Worm (Caenorhabditis elegans) whole organism, mixed stage, embryonic: Measurements from ENCODE around the gene col-124.

Experiments
- M03D4.4 ChIP-seq: sonication (generic microtip); optimal IDR thresholded peaks from 2 replicates; lab custom pipeline; 2017; ENCODE audit warnings: mild to moderate bottlenecking, missing genetic modification characterization, missing compliant biosample characterization
- bed-3 ChIP-seq: fragments of 200-800 bp; sonication (Bioruptor generic); optimal IDR thresholded peaks from 3 replicates; lab custom pipeline; 2018; ENCODE audit warnings: mild to moderate bottlenecking, missing genetic modification characterization, moderate library complexity, missing compliant biosample characterization
- blmp-1 ChIP-seq: fragments of 150-350 bp; optimal IDR thresholded peaks from 2 replicates; lab custom pipeline; 2014; ENCODE audit warnings: missing biosample characterization, missing genetic modification characterization
- ceh-39 ChIP-seq: fragments of 150-350 bp; optimal IDR thresholded peaks from 2 replicates; lab custom pipeline; 2014; ENCODE audit warnings: missing biosample characterization, missing genetic modification characterization
- ceh-43 ChIP-seq: fragments of 200-800 bp; sonication (Bioruptor generic); optimal IDR thresholded peaks from 2 replicates; lab custom pipeline; 2018; ENCODE audit warnings: mild to moderate bottlenecking, missing genetic modification characterization, moderate library complexity, missing compliant biosample characterization
- ceh-83 ChIP-seq: fragments of 200-800 bp; sonication (Bioruptor generic); optimal IDR thresholded peaks from 2 replicates; lab custom pipeline; 2018; ENCODE audit warnings: mild to moderate bottlenecking, missing genetic modification characterization, missing compliant biosample characterization
- ces-1 ChIP-seq: fragments of 150-350 bp; optimal IDR thresholded peaks from 2 replicates; lab custom pipeline; 2014; ENCODE audit warnings: missing biosample characterization, missing genetic modification reagents, missing genetic modification characterization
- cnd-1 ChIP-seq: fragments of 200-800 bp; sonication (Bioruptor generic); optimal IDR thresholded peaks from 2 replicates; lab custom pipeline; 2018; ENCODE audit warnings: mild to moderate bottlenecking, missing genetic modification characterization, missing compliant biosample characterization
- drap-1 ChIP-seq: fragments of 200-800 bp; sonication (Bioruptor generic); optimal IDR thresholded peaks from 3 replicates; lab custom pipeline; 2018; ENCODE audit warnings: mild to moderate bottlenecking, missing genetic modification characterization, missing compliant biosample characterization
- elt-1 ChIP-seq: sonication (generic microtip); optimal IDR thresholded peaks from 2 replicates; lab custom pipeline; 2017; ENCODE audit warnings: missing genetic modification characterization, mild to moderate bottlenecking, missing compliant biosample characterization, antibody characterized with exemption, moderate library complexity, borderline replicate concordance; ENCODE audit not compliant: insufficient read depth
- elt-3 ChIP-seq: fragments of 150-350 bp; optimal IDR thresholded peaks from 2 replicates; lab custom pipeline; 2014; ENCODE audit warnings: missing biosample characterization, missing genetic modification characterization
- ham-2 ChIP-seq: fragments of 200-800 bp; sonication (Bioruptor generic); optimal IDR thresholded peaks from 2 replicates; lab custom pipeline; 2018; ENCODE audit warnings: mild to moderate bottlenecking, missing genetic modification characterization, missing compliant biosample characterization
- hlh-1 ChIP-seq: fragments of 150-350 bp; optimal IDR thresholded peaks from 2 replicates; lab custom pipeline; 2014; ENCODE audit warnings: missing biosample characterization, missing genetic modification reagents, missing genetic modification characterization
- lin-13 ChIP-seq: fragments of 150-350 bp; optimal IDR thresholded peaks from 2 replicates; lab custom pipeline; 2014; ENCODE audit warnings: missing biosample characterization, missing genetic modification characterization
- lin-32 ChIP-seq: fragments of 200-800 bp; sonication (Bioruptor generic); optimal IDR thresholded peaks from 2 replicates; lab custom pipeline; 2018; ENCODE audit warnings: mild to moderate bottlenecking, missing genetic modification characterization, missing compliant biosample characterization
- lsy-2 ChIP-seq: fragments of 150-350 bp; optimal IDR thresholded peaks from 2 replicates; lab custom pipeline; 2014; ENCODE audit warnings: missing biosample characterization, missing genetic modification characterization
- mab-5 ChIP-seq: fragments of 150-350 bp; optimal IDR thresholded peaks from 2 replicates; lab custom pipeline; 2014; ENCODE audit warnings: missing biosample characterization, missing genetic modification characterization
- mep-1 ChIP-seq: fragments of 150-350 bp; optimal IDR thresholded peaks from 2 replicates; lab custom pipeline; 2017; ENCODE audit warnings: missing biosample characterization, missing genetic modification reagents, missing genetic modification characterization, inconsistent platforms
- mls-2 ChIP-seq: sonication (generic microtip); optimal IDR thresholded peaks from 2 replicates; lab custom pipeline; 2016; ENCODE audit warnings: mild to moderate bottlenecking, missing genetic modification characterization, moderate library complexity, missing compliant biosample characterization
- nhr-12 ChIP-seq: fragments of 150-350 bp; optimal IDR thresholded peaks from 2 replicates; lab custom pipeline; 2014; ENCODE audit warnings: missing biosample characterization, missing genetic modification characterization
- nhr-2 ChIP-seq: fragments of 150-350 bp; optimal IDR thresholded peaks from 2 replicates; lab custom pipeline; 2014; ENCODE audit warnings: missing biosample characterization, missing genetic modification characterization
- nhr-28 ChIP-seq: fragments of 150-350 bp; optimal IDR thresholded peaks from 2 replicates; lab custom pipeline; 2014; ENCODE audit warnings: missing biosample characterization, missing genetic modification characterization
- nhr-76 ChIP-seq: sonication (generic microtip); optimal IDR thresholded peaks from 2 replicates; lab custom pipeline; 2017; ENCODE audit warnings: missing biosample characterization, missing genetic modification characterization
- pha-4 ChIP-seq: fragments of 150-350 bp; optimal IDR thresholded peaks from 2 replicates; lab custom pipeline; 2018; ENCODE audit warnings: missing biosample characterization, missing genetic modification reagents, missing genetic modification characterization
- sem-2 ChIP-seq: fragments of 200-800 bp; sonication (Bioruptor generic); optimal IDR thresholded peaks from 2 replicates; lab custom pipeline; 2018; ENCODE audit warnings: mild to moderate bottlenecking, missing genetic modification characterization, missing compliant biosample characterization
- snpc-4 ChIP-seq: fragments of 150-350 bp; optimal IDR thresholded peaks from 2 replicates; lab custom pipeline; 2014; ENCODE audit warnings: missing biosample characterization, missing genetic modification characterization
- sptf-1 ChIP-seq: sonication (generic microtip); optimal IDR thresholded peaks from 2 replicates; lab custom pipeline; 2017; ENCODE audit warnings: mild to moderate bottlenecking, missing genetic modification characterization, moderate library complexity, missing compliant biosample characterization
- unc-120 ChIP-seq: sonication (generic microtip); optimal IDR thresholded peaks from 2 replicates; lab custom pipeline; 2017; ENCODE audit warnings: missing genetic modification characterization, missing compliant biosample characterization; ENCODE audit not compliant: poor library complexity, severe bottlenecking
- unc-39 ChIP-seq: fragments of 150-350 bp; optimal IDR thresholded peaks from 2 replicates; lab custom pipeline; 2014; ENCODE audit warnings: missing biosample characterization, missing genetic modification characterization
- unc-62 ChIP-seq: fragments of 150-350 bp; optimal IDR thresholded peaks from 2 replicates; lab custom pipeline; 2014; ENCODE audit warnings: missing biosample characterization, missing genetic modification reagents, missing genetic modification characterization
- zip-8 ChIP-seq: fragments of 150-350 bp; optimal IDR thresholded peaks from 2 replicates; lab custom pipeline; 2014; ENCODE audit warnings: missing biosample characterization, missing genetic modification characterization
- ztf-11 ChIP-seq: fragments of 150-350 bp; optimal IDR thresholded peaks from 2 replicates; lab custom pipeline; 2014; ENCODE audit warnings: missing biosample characterization, missing genetic modification characterization

The col-124 gene

DNA sequence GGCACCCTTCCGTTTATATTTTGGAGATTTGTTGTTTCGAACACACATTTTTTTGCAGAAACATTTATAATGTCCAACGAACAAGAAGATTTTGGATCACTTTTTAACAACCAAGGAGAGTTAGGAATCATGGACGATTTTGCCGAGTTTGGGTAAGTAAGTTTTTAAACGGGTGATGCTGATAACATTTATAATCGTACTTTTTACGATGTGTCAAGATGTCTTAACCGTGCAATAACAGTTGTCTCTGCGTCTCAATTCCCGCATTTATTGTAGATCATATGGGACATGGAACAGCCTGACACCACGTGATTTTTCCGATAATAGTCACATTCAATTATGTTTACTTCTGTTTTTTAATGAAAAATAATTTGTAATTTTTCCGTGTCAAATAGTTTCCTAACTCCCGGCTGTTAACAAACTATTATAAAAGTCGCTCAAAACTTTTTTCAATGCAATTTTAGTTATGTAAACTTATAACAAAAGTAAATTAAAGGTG lies 34.4 kb downstream of the col-124 start, which contains the start of gene daf-14:
Gene daf-14 (plus strand): TSS at position 51 of the 499 bp plus-strand sequence.
- TF ChIP-seq nhr-76 (tag; lab: Kevin White, UChicago) (no peak), ceh-39 (no peak), nhr-2 (tag; lab: Kevin White, UChicago) (no peak), blmp-1 (tag; lab: Kevin White, UChicago) (no peak), nhr-12 (no peak), lsy-2 (tag; lab: Kevin White, UChicago) (no peak), bed-3 (GFP tag; lab: Kevin White, UChicago) (no peak), sptf-1 (tag; lab: Kevin White, UChicago) (no peak), unc-39 (tag; lab: Kevin White, UChicago) (no peak), ceh-83 (GFP tag; lab: Kevin White, UChicago) (no peak), snpc-4 (no peak), M03D4.4 (tag; lab: Kevin White, UChicago) (no peak), drap-1 (GFP tag; lab: Kevin White, UChicago) (no peak), mab-5 (no peak), cnd-1 (no peak), ceh-43 (GFP tag; lab: Kevin White, UChicago) (no peak), mep-1 (no peak), elt-3 (tag; lab: Kevin White, UChicago) (no peak)

DNA sequence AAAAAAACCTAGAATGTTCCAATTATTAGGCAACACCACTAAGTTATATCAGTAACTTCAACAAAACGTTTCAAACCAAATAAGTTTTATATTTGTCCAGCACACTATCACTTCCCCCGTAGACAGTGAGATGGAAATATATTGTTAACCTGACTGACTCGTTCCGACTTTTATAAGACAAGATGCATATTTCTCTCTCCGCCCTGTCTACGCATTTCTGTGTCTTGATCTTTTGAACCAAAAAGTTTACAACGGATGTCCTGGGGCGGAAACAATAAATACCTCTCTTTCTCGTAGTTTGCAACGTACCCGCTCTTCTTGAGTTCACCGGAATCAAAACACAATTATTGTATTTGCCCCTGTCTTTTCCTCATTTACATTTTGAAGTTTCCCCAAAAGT lies 35.0 kb downstream of the col-124 start:
- TF ChIP-seq hlh-1 (tag; lab: Kevin White, UChicago) (no peak), ceh-39 (no peak), unc-39 (tag; lab: Kevin White, UChicago) (no peak), pha-4 (no peak), nhr-2 (tag; lab: Kevin White, UChicago) (no peak)

DNA sequence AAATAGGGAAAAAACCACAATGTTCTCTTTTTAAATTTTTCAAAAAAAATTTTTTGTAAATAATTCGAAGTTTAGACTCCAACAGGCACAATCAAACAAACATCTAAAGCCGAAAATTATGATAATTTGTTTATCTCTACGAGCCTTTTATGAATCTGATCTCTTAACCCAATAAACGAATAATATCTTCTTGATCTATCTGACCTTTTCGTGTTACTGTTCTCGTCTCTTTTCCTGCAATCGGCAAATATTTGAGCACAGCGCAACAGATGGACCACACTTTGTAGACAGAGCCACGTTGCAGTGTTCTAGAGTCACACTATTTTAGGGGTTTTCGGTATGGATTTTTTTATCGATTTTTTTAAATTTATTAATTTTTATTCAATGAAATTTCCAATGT lies 35.5 kb downstream of the col-124 start:
- TF ChIP-seq elt-1 (peak; percentile 57), nhr-76 (tag; lab: Kevin White, UChicago) (no peak), sem-2 (GFP tag; lab: Kevin White, UChicago) (no peak), nhr-2 (tag; lab: Kevin White, UChicago) (peak; percentile 74)

DNA sequence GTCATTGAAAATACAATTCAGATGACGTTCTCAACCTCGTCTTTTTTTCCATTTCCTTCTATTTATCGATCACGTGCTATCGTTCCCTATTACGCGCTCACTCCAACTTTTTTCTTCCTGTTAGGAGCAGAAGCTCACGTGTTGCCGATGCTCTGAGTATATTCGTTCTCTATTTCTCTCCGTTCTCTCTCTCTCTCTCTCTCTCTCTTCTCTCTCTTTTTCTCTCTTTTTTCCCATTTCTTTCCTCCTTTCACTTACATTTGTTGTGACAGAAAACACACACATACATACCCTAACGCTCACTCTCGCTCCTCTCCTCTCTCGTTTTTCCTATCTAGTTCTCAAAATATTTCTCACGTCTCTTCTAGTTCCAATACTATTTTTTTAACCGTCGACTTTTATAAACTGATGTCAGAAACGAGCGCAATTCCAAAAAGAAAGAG lies 36.1 kb downstream of the col-124 start:
- TF ChIP-seq blmp-1 (tag; lab: Kevin White, UChicago) (peak; percentile 45), ceh-43 (GFP tag; lab: Kevin White, UChicago) (no peak), hlh-1 (tag; lab: Kevin White, UChicago) (no peak), unc-62 (GFP tag; lab: Kevin White, UChicago) (peak; percentile 81), nhr-12 (no peak), snpc-4 (no peak), M03D4.4 (tag; lab: Kevin White, UChicago) (no peak), ces-1 (GFP tag; lab: Kevin White, UChicago) (peak; percentile 51), ceh-83 (GFP tag; lab: Kevin White, UChicago) (peak; percentile 12), lsy-2 (tag; lab: Kevin White, UChicago) (peak; percentile 16), lin-32 (GFP tag; lab: Kevin White, UChicago) (no peak), mep-1 (no peak), ceh-39 (no peak), unc-120 (peak; percentile 84), sptf-1 (tag; lab: Kevin White, UChicago) (peak; percentile 38), mls-2 (peak; percentile 14)

DNA sequence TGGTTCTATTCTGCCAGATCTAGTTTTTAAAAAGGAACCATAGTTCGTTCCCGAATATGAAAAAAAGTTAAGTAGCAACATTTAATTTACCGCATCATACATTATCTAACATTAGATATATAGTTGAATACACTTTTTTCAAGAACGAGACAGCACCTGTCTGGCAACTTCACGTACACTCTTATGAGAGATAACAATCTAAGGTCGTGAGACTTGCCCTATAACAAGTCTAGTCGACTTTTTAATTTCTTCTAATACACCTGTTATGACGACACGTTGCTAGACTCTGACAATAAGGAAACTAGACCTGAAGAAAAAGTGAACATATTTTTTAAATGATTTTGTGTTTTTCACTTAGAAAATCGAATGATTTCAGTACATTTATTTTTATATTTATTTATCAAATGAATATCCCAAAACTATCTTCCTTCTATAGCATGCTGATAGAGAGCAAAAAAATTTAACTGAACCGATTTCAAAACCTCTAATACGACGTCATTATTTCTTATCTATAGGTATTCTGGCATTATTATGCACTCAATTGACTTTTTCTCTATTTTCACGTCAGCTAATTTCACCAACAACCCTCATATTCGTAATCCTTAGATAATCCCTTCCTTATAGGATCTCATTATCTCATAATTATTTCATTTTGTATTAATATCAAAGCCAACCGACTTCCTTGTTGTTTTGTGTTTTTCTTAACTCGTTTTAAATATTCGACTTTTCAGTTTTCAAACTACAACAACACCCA lies 36.8 kb downstream of the col-124 start:
- TF ChIP-seq sptf-1 (tag; lab: Kevin White, UChicago) = no peak
- peak; percentile 72 for TF ChIP-seq elt-1
- TF ChIP-seq, all 35 proteins: peak for 1

DNA sequence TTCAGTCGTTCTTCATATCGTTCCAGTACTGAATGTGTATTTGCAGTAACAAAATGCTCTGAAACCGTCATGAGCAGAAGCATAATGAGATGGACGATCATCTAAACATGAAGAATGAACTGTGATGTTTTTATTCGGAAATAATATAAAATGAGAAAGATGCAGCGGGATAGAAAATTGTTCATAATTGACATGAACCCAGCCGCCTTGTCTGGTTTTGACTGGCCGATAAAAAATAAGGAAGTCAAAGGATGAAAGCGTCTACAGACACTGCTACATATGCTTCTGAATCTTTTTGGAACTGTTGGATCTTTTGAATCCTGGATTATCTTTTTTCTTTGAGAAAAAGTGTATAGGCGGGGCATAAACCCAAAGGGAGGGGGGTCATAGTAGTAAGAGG lies 43.3 kb downstream of the col-124 start, which contains the start of gene F01G10.9:
Gene F01G10.9 (minus strand): TSS at position 101 of the 400 bp plus-strand sequence.
- TF ChIP-seq unc-39 (tag; lab: Kevin White, UChicago) (no peak), lsy-2 (tag; lab: Kevin White, UChicago) (no peak), nhr-2 (tag; lab: Kevin White, UChicago) (no peak), nhr-28 (tag; lab: Kevin White, UChicago) (no peak), mls-2 (no peak), sem-2 (GFP tag; lab: Kevin White, UChicago) (no peak), lin-32 (GFP tag; lab: Kevin White, UChicago) (no peak), ces-1 (GFP tag; lab: Kevin White, UChicago) (no peak), ham-2 (GFP tag; lab: Kevin White, UChicago) (no peak), lin-13 (tag; lab: Kevin White, UChicago) (no peak), blmp-1 (tag; lab: Kevin White, UChicago) (no peak), drap-1 (GFP tag; lab: Kevin White, UChicago) (no peak), ztf-11 (tag; lab: Kevin White, UChicago) (no peak), M03D4.4 (tag; lab: Kevin White, UChicago) (no peak), pha-4 (no peak), elt-1 (no peak), hlh-1 (tag; lab: Kevin White, UChicago) (no peak), zip-8 (tag; lab: Kevin White, UChicago) (no peak), nhr-12 (no peak)
